Fruit fly (Drosophila melanogaster): ENCODE results near the gene SdicC.
"Not testable (repeated sequence)": the region's sequence is repeated elsewhere in the genome, so short reads cannot be mapped to it uniquely, and the experiment has no call there.

Gene SdicC

DNA sequence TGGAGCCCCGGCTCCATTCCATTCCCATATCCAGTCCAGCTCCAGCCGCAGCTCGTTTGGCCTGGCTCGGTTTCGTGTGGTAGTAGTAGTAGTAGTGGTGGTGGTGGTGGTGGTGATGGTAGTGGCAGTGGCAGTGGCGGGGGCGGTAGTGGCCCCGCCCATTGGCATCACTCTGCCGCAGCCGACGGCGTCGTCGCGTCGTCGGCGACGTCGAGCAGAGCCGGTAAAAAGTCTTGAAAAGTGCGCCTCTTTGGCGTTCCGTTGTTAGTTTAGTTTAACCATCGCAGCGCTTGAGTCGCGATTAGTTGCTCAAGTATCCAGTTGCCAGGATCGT is 22.5 kb upstream of the SdicC start, which contains the start of gene obst-A:
obst-A (plus strand) TSS at position 248 of the 334 bp plus-strand sequence.
- TF ChIP-seq CG8478 (optimal IDR thresholded peaks at IDR 0.05) (no peak), Dll (optimal IDR thresholded peaks at IDR 0.05) (no peak), usp (GFP tag; optimal IDR thresholded peaks at IDR 0.05) (no peak), EcR (GFP tag; optimal IDR thresholded peaks at IDR 0.05) (no peak), pan (optimal IDR thresholded peaks at IDR 0.05) (no peak), psq (optimal IDR thresholded peaks at IDR 0.05) (no peak)

dm6 chrX:20238736-20239607 is 21.9 kb upstream of the SdicC start:
- TF ChIP-seq Dll (optimal IDR thresholded peaks at IDR 0.05): no peak
- TF ChIP-seq usp (GFP tag; optimal IDR thresholded peaks at IDR 0.05): no peak
- no peak for TF ChIP-seq pan (optimal IDR thresholded peaks at IDR 0.05)
- TF ChIP-seq CG8478 (optimal IDR thresholded peaks at IDR 0.05): no peak
- TF ChIP-seq EcR (GFP tag; optimal IDR thresholded peaks at IDR 0.05): no peak
- TF ChIP-seq psq (optimal IDR thresholded peaks at IDR 0.05): no peak

DNA sequence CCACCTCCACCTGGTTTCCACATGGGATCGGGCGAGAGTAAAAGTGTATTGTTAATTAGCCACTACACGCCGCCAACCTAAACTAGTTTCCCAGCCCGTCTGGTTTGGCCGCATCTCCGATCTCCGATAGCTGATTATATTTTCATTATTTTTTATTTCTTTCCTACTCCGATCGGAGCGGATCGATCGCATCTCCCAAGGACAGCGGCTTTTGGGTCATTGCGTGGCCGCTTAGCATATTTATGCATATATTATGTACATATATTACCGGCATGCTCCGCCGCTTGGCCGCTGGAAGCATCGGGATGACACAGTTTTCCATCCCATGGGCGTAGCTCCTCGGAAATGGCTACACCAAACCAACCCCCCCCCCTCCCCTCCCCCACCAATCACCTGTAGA is 20.9 kb upstream of the SdicC start:
- TF ChIP-seq CG8478 (optimal IDR thresholded peaks at IDR 0.05) (no peak), pan (optimal IDR thresholded peaks at IDR 0.05) (no peak), Dll (optimal IDR thresholded peaks at IDR 0.05) (no peak), psq (optimal IDR thresholded peaks at IDR 0.05) (no peak), usp (GFP tag; optimal IDR thresholded peaks at IDR 0.05) (no peak), EcR (GFP tag; optimal IDR thresholded peaks at IDR 0.05) (no peak)

DNA sequence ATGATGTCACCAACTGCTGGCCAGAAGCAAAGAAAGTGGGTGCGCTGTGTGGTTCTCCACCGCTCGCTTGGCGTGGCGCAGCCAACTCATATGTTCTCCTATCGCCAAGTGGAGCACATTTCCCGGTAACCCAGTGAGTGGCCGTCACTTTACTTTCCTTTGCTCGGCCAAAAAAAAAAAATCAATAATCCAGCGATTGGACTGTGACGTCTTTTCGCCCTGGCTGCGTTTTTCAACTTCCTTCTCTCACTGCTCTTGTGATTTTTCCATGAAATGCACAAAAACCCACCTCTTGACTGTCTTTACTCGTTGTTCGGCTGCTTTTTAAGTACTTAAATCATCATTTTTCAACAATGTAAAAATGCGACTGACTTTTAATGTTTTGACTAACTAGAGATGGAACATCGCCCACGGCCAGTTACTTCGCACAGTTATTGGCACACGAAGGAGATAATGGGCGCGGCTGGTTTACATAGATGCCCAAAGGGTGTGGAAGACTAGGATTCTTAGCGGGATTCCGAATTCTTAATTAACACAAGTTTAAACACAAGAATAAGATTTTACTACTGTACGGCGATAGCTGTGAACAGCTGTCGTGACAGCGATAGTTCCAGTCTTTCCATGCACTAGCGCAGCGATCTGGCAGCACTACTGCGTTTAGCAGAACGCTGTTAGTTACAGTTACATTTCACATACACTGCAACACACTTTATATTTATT is 18.9 kb upstream of the SdicC start, which contains the start of gene sw:
sw (minus strand) TSS at position 589 of the 720 bp plus-strand sequence.
- TF ChIP-seq usp (GFP tag; optimal IDR thresholded peaks at IDR 0.05) (no peak), EcR (GFP tag; optimal IDR thresholded peaks at IDR 0.05) (no peak), pan (optimal IDR thresholded peaks at IDR 0.05) (no peak), CG8478 (optimal IDR thresholded peaks at IDR 0.05) (no peak), Dll (optimal IDR thresholded peaks at IDR 0.05) (no peak), psq (optimal IDR thresholded peaks at IDR 0.05) (no peak)

DNA sequence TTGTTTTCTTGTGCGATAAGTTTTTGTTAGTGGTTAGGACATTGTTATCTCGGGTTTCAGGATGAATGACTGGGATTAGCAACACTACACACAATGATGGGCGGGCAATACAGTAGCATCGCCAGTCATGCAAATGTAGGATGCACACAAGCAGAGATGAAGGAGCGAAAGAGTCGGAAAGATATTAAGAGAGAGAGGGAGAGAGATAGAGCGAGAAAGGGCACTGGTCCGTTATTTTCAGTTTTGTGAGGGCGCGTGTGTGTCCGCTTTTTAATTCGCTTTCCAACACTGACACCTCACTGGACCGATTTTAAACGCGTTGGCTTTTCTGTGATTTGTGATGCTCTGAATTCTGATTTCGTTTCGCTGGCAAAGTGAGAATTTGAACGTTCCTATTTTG is 14.6 kb upstream of the SdicC start:
- no peak for TF ChIP-seq Dll (optimal IDR thresholded peaks at IDR 0.05)
- no peak for TF ChIP-seq pan (optimal IDR thresholded peaks at IDR 0.05)
- no peak for TF ChIP-seq usp (GFP tag; optimal IDR thresholded peaks at IDR 0.05)
- no peak for TF ChIP-seq EcR (GFP tag; optimal IDR thresholded peaks at IDR 0.05)
- TF ChIP-seq psq (optimal IDR thresholded peaks at IDR 0.05): no peak
- no peak for TF ChIP-seq CG8478 (optimal IDR thresholded peaks at IDR 0.05)

dm6 chrX:20224920-20225319 is 7.9 kb upstream of the SdicC start, which contains the start of gene Sdic4:
Gene Sdic4, minus strand, starts transcription at chrX:20225020.
- TF ChIP-seq usp (GFP tag; optimal IDR thresholded peaks at IDR 0.05); Dll (optimal IDR thresholded peaks at IDR 0.05); CG8478 (optimal IDR thresholded peaks at IDR 0.05): not testable (repeated sequence)

DNA sequence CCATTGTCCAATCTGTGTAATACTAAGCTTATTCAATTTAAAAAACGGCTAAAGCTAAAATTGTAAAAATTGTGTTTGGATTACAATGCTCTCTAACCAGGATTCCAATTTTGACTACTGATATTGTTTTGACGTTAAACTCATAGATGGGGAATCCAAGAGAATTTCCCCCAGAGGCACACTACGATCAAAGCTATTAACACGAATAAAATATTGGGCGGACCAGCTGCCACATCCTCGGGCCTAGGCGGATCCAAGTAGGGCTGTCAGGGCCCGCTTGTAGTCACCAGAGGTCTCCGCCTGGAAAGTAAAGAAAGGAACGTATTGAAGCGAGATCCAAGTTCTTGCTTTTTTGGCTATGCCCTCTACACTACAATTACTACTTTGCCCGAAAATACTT is 7.6 kb downstream of the SdicC start, which contains the start of gene SdicB:
SdicB (minus strand) TSS at position 101 of the 400 bp plus-strand sequence.
- TF ChIP-seq psq (optimal IDR thresholded peaks at IDR 0.05); CG8478 (optimal IDR thresholded peaks at IDR 0.05); usp (GFP tag; optimal IDR thresholded peaks at IDR 0.05): not testable (repeated sequence)

dm6 chrX:20201833-20202232 is 15.2 kb downstream of the SdicC start, which contains the start of gene SdicA:
Gene SdicA, minus strand, starts transcription at chrX:20201933.
- not testable (repeated sequence) for TF ChIP-seq psq, Dll, pan (optimal IDR thresholded peaks at IDR 0.05)

DNA sequence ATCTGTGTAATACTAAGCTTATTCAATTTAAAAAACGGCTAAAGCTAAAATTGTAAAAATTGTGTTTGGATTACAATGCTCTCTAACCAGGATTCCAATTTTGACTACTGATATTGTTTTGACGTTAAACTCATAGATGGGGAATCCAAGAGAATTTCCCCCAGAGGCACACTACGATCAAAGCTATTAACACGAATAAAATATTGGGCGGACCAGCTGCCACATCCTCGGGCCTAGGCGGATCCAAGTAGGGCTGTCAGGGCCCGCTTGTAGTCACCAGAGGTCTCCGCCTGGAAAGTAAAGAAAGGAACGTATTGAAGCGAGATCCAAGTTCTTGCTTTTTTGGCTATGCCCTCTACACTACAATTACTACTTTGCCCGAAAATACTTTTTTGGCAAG is 22.9 kb downstream of the SdicC start, which contains the start of gene Sdic3:
Sdic3 (minus strand) TSS at position 101 of the 400 bp plus-strand sequence.
- TF ChIP-seq CG8478 (optimal IDR thresholded peaks at IDR 0.05); EcR (GFP tag; optimal IDR thresholded peaks at IDR 0.05); pan (optimal IDR thresholded peaks at IDR 0.05): not testable (repeated sequence)

dm6 chrX:20186387-20186786 is 30.7 kb downstream of the SdicC start, which contains the start of gene Sdic2:
Gene Sdic2, minus strand, starts transcription at chrX:20186487.
- not testable (repeated sequence) for TF ChIP-seq Dll, psq, pan (optimal IDR thresholded peaks at IDR 0.05)

DNA sequence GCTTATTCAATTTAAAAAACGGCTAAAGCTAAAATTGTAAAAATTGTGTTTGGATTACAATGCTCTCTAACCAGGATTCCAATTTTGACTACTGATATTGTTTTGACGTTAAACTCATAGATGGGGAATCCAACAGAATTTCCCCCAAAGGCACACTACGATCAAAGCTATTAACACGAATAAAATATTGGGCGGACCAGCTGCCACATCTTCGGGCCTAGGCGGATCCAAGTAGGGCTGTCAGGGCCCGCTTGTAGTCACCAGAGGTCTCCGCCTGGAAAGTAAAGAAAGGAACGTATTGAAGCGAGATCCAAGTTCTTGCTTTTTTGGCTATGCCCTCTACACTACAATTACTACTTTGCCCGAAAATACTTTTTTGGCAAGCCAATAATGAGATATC is 38.5 kb downstream of the SdicC start, which contains the start of gene Sdic1:
Sdic1 (minus strand) TSS at position 101 of the 400 bp plus-strand sequence.
- TF ChIP-seq psq (optimal IDR thresholded peaks at IDR 0.05); Dll (optimal IDR thresholded peaks at IDR 0.05); EcR (GFP tag; optimal IDR thresholded peaks at IDR 0.05): not testable (repeated sequence)

DNA sequence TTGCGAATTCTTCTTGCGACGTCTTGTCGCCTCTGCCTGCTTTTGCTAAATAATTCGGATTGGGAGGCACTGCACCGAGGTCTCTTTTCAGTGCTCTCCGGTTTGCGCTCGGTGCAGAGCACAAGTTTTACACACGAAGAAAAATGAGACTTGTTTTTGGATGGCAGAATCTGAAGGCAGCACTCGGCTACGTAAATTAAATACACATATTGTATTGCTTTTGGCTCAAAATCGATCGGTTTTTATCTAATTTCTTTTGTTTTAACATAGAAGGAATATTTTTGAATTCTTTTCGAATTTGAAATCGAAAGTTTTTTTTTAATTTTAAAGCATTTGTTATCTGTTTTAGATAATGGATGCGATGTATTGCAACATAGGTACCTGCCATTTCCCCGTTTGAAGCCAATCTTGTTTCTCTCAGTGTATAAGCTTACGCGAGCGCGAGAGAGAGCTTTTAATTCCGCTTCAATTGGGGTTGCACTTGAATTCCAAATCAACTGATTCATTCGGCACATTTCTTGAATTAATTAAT is 43.5 kb downstream of the SdicC start, which contains the start of gene AnxB10:
AnxB10 (minus strand) TSS at position 51 of the 532 bp plus-strand sequence.
- TF ChIP-seq psq (optimal IDR thresholded peaks at IDR 0.05) (no peak), pan (optimal IDR thresholded peaks at IDR 0.05) (no peak), EcR (GFP tag; optimal IDR thresholded peaks at IDR 0.05) (no peak), CG8478 (optimal IDR thresholded peaks at IDR 0.05) (no peak), usp (GFP tag; optimal IDR thresholded peaks at IDR 0.05) (no peak), Dll (optimal IDR thresholded peaks at IDR 0.05) (no peak)
